Fruit fly (Drosophila melanogaster): ENCODE results near the gene Tmlh.

DNA sequence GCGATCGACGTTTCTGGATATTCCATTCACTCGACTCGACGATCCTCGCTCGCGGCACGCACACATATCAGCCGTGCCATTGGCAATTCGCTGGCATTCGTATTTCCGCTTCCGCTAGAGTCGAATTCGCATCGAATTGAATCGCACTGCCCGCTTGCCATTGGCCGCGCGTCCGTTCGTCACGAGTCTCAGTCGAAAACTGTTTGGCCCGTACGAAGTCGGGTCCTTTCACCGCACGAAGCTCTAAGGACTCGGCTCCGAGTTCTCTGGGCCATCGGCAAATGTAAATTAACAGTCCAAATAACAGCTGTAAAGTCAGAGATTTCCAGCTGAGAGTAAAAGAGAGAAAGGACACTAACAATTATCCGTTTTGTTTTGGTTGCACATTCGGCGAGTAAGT, 41.8 kb upstream of the Tmlh start:
- TF ChIP-seq acj6 (GFP tag; optimal IDR thresholded peaks at IDR 0.05), result no peak
- no peak for TF ChIP-seq CG32006 (GFP tag; optimal IDR thresholded peaks at IDR 0.05)
- no peak for TF ChIP-seq esn (GFP tag; optimal IDR thresholded peaks at IDR 0.05)
- no peak for TF ChIP-seq CG34406 (GFP tag; optimal IDR thresholded peaks at IDR 0.05)
